Worm (Caenorhabditis elegans) whole organism, mixed stage, embryonic: ENCODE measurements around the gene npr-1.

ENCODE experiments used
- blmp-1 ChIP-seq: fragments of 150-350 bp; optimal IDR thresholded peaks from 2 replicates; lab custom pipeline; 2014; ENCODE audit warnings: missing biosample characterization, missing genetic modification characterization
- ceh-83 ChIP-seq: fragments of 200-800 bp; sonication (Bioruptor generic); optimal IDR thresholded peaks from 2 replicates; lab custom pipeline; 2018; ENCODE audit warnings: mild to moderate bottlenecking, missing genetic modification characterization, missing compliant biosample characterization
- lin-13 ChIP-seq: fragments of 150-350 bp; optimal IDR thresholded peaks from 2 replicates; lab custom pipeline; 2014; ENCODE audit warnings: missing biosample characterization, missing genetic modification characterization
- nhr-12 ChIP-seq: fragments of 150-350 bp; optimal IDR thresholded peaks from 2 replicates; lab custom pipeline; 2014; ENCODE audit warnings: missing biosample characterization, missing genetic modification characterization
- nhr-28 ChIP-seq: fragments of 150-350 bp; optimal IDR thresholded peaks from 2 replicates; lab custom pipeline; 2014; ENCODE audit warnings: missing biosample characterization, missing genetic modification characterization
- nhr-76 ChIP-seq: sonication (generic microtip); optimal IDR thresholded peaks from 2 replicates; lab custom pipeline; 2017; ENCODE audit warnings: missing biosample characterization, missing genetic modification characterization
- snpc-4 ChIP-seq: fragments of 150-350 bp; optimal IDR thresholded peaks from 2 replicates; lab custom pipeline; 2014; ENCODE audit warnings: missing biosample characterization, missing genetic modification characterization

DNA sequence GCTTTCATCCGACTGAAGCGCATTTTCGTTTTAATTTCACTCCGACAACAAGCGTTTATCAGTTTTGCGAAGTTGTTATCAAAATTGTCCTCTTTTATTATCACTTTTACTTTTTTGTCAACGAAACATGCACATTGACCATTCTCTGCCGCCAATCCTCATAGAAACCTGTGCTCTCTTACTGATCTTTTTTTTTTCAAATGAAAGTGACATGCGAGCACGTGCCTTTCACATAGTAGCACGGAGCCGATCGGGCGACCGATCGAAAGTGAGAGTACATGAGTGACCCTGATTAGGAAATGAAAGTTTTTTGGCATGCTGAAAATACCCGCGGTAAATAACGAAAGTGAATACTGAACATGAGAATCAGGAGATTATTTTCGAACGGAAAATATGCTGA is 24.3 kb upstream of the npr-1 start:
- TF ChIP-seq lin-13 (tag; lab: Kevin White, UChicago) (no peak), blmp-1 (tag; lab: Kevin White, UChicago) (no peak), nhr-12 (tag; lab: Kevin White, UChicago) (no peak), snpc-4 (tag; lab: Kevin White, UChicago) (no peak), ceh-83 (no peak), nhr-28 (tag; lab: Kevin White, UChicago) (no peak), nhr-76 (tag; lab: Kevin White, UChicago) (no peak)
